Fruit fly (Drosophila melanogaster): ENCODE data around the gene CG6048.

The CG6048 gene

dm6 chrX:5949951-5950350 lies 2.4 kb upstream of the CG6048 start, which contains the start of gene CG32755:
Gene CG32755, plus strand, starts transcription at chrX:5950251.
- TF ChIP-seq Vsx2 (GFP tag; optimal IDR thresholded peaks at IDR 0.05; ENCODE audit: partially characterized antibody) (no peak), foxo (GFP tag; optimal IDR thresholded peaks at IDR 0.05) (no peak), Hr83 (GFP tag; optimal IDR thresholded peaks at IDR 0.05; ENCODE audit: poor library complexity, severe bottlenecking) (no peak), OdsH (GFP tag; optimal IDR thresholded peaks at IDR 0.05) (no peak), N (GFP tag; optimal IDR thresholded peaks at IDR 0.05) (no peak), fru (GFP tag; optimal IDR thresholded peaks at IDR 0.05) (no peak), Abd-B (GFP tag; optimal IDR thresholded peaks at IDR 0.05) (no peak), lola (GFP tag; optimal IDR thresholded peaks at IDR 0.05) (no peak), dl (GFP tag; optimal IDR thresholded peaks at IDR 0.05; ENCODE audit: insufficient read depth in 1 of 2, partially characterized antibody in 2 of 2) (no peak), GATAd (GFP tag; optimal IDR thresholded peaks at IDR 0.05) (no peak), pan (optimal IDR thresholded peaks at IDR 0.05) (no peak), sage (GFP tag; optimal IDR thresholded peaks at IDR 0.05) (no peak), rgr (GFP tag; optimal IDR thresholded peaks at IDR 0.05) (no peak), jim (GFP tag; optimal IDR thresholded peaks at IDR 0.05) (no peak), HLH106 (tag; optimal IDR thresholded peaks at IDR 0.05) (no peak)

dm6 chrX:5955207-5955679 lies 2.9 kb downstream of the CG6048 start, which contains the start of gene CG6067:
Gene CG6067, plus strand, starts transcription at chrX:5955629.
- TF ChIP-seq br (GFP tag; optimal IDR thresholded peaks at IDR 0.05): no peak
- no peak for TF ChIP-seq rgr (GFP tag; optimal IDR thresholded peaks at IDR 0.05)
- no peak for TF ChIP-seq Myc (optimal IDR thresholded peaks at IDR 0.05)
- TF ChIP-seq h (GFP tag; optimal IDR thresholded peaks at IDR 0.05): no peak
- no peak for TF ChIP-seq dmrt93B (GFP tag; optimal IDR thresholded peaks at IDR 0.05)
- no peak for TF ChIP-seq jim (GFP tag; optimal IDR thresholded peaks at IDR 0.05)
- TF ChIP-seq psq (GFP tag; optimal IDR thresholded peaks at IDR 0.05): no peak
- no peak for TF ChIP-seq ey (GFP tag; optimal IDR thresholded peaks at IDR 0.05)
- no peak for TF ChIP-seq Jra (GFP tag; optimal IDR thresholded peaks at IDR 0.05)
- TF ChIP-seq CG9705 (GFP tag; optimal IDR thresholded peaks at IDR 0.05): no peak

dm6 chrX:5956646-5957441 lies 4.5 kb downstream of the CG6048 start:
- TF ChIP-seq Hr78 (GFP tag; optimal IDR thresholded peaks at IDR 0.05) (no peak), jim (GFP tag; optimal IDR thresholded peaks at IDR 0.05) (no peak), fru (GFP tag; optimal IDR thresholded peaks at IDR 0.05) (no peak), Mio (GFP tag; optimal IDR thresholded peaks at IDR 0.05) (no peak)

- TF ChIP-seq N (GFP tag; optimal IDR thresholded peaks at IDR 0.05) (no peak), brk (GFP tag; optimal IDR thresholded peaks at IDR 0.05) (no peak), ey (GFP tag; optimal IDR thresholded peaks at IDR 0.05) (no peak), usp (GFP tag; optimal IDR thresholded peaks at IDR 0.05) (no peak), CrebA (GFP tag; optimal IDR thresholded peaks at IDR 0.05; ENCODE audit: borderline replicate concordance) (no peak), HLH106 (tag; optimal IDR thresholded peaks at IDR 0.05) (no peak), sage (GFP tag; optimal IDR thresholded peaks at IDR 0.05) (no peak), GATAd (GFP tag; optimal IDR thresholded peaks at IDR 0.05) (no peak), psq (GFP tag; optimal IDR thresholded peaks at IDR 0.05) (no peak), OdsH (GFP tag; optimal IDR thresholded peaks at IDR 0.05) (no peak)
Observed at dm6 chrX:5964169-5964686, 11.9 kb downstream of the CG6048 start.

- TF ChIP-seq tai (GFP tag; optimal IDR thresholded peaks at IDR 0.05) (no peak), GATAd (GFP tag; optimal IDR thresholded peaks at IDR 0.05) (no peak), HLH106 (tag; optimal IDR thresholded peaks at IDR 0.05) (peak; percentile 26), Vsx2 (GFP tag; optimal IDR thresholded peaks at IDR 0.05; ENCODE audit: partially characterized antibody) (no peak), OdsH (GFP tag; optimal IDR thresholded peaks at IDR 0.05) (no peak), br (GFP tag; optimal IDR thresholded peaks at IDR 0.05) (no peak), ey (GFP tag; optimal IDR thresholded peaks at IDR 0.05) (no peak), dsf (GFP tag; optimal IDR thresholded peaks at IDR 0.05; ENCODE audit: borderline replicate concordance) (no peak), rgr (GFP tag; optimal IDR thresholded peaks at IDR 0.05) (peak; percentile 2), brk (GFP tag; optimal IDR thresholded peaks at IDR 0.05) (no peak), fru (GFP tag; optimal IDR thresholded peaks at IDR 0.05) (peak; percentile 5), Rel (GFP tag; optimal IDR thresholded peaks at IDR 0.05) (no peak), Rel (tag; optimal IDR thresholded peaks at IDR 0.05) (no peak), Dfd (GFP tag; optimal IDR thresholded peaks at IDR 0.05) (no peak), sv (GFP tag; optimal IDR thresholded peaks at IDR 0.05) (no peak), foxo (GFP tag; optimal IDR thresholded peaks at IDR 0.05) (peak in 1 of 2 experiments; percentile 26), CrebA (GFP tag; optimal IDR thresholded peaks at IDR 0.05; ENCODE audit: borderline replicate concordance) (no peak), h (GFP tag; optimal IDR thresholded peaks at IDR 0.05) (peak; percentile 5), CG9705 (GFP tag; optimal IDR thresholded peaks at IDR 0.05) (no peak), Hr83 (GFP tag; optimal IDR thresholded peaks at IDR 0.05; ENCODE audit: poor library complexity, severe bottlenecking) (no peak), psq (GFP tag; optimal IDR thresholded peaks at IDR 0.05) (peak; percentile 27), lola (GFP tag; optimal IDR thresholded peaks at IDR 0.05) (no peak), Myc (optimal IDR thresholded peaks at IDR 0.05) (no peak), Jra (GFP tag; optimal IDR thresholded peaks at IDR 0.05) (peak; percentile 22), dl (GFP tag; optimal IDR thresholded peaks at IDR 0.05; ENCODE audit: insufficient read depth in 1 of 2, partially characterized antibody in 2 of 2) (peak; percentile 53 to 63), N (GFP tag; optimal IDR thresholded peaks at IDR 0.05) (no peak), usp (GFP tag; optimal IDR thresholded peaks at IDR 0.05) (no peak)
Observed at dm6 chrX:5965517-5966397, 13.4 kb downstream of the CG6048 start, which contains the start of gene Grip. Gene Grip, plus strand, starts transcription at chrX:5966279.

All from whole organism, wandering third instar larva.